Fruit fly (Drosophila melanogaster) Kc167 (cell line): ENCODE results near the gene dor.

Source experiments
- Myc ChIP-seq: fragments of >200 bp; optimal IDR thresholded peaks from 2 replicates; lab custom pipeline; 2017; ENCODE audit warnings: missing external identifiers
- Sin3A ChIP-seq: fragments of >200 bp; optimal IDR thresholded peaks from 2 replicates; lab custom pipeline; 2018; ENCODE audit warnings: missing external identifiers

- TF ChIP-seq Myc (lab: Kevin White, UChicago) (no peak), Sin3A (no peak)
Observed at dm6 chrX:1625142-1625541, 39.7 kb upstream of the dor start.
